Worm (Caenorhabditis elegans): ENCODE data around the gene lmp-1.

DNA sequence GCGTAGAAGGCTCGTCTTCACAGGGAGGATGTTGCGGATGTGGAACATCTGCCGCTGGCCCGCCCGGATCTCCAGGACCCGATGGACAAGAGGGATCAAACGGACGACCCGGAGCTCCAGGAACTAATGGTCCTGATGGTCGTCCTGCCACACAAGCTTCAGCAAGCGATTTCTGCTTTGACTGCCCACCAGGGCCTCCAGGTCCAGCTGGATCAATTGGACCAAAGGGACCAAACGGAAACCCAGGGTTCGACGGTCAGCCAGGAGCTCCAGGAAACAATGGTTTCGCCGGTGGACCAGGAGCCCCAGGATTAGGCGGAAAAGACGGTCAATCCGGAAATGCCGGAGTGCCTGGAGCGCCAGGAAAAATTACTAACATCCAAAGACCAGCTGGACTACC is 42.9 kb downstream of the lmp-1 start:
- no peak for TF ChIP-seq lin-39 (tag; optimal IDR thresholded peaks at IDR 0.05)
- TF ChIP-seq zag-1 (tag; optimal IDR thresholded peaks at IDR 0.05): no peak
- TF ChIP-seq lin-13 (GFP tag; optimal IDR thresholded peaks at IDR 0.05): no peak
- no peak for TF ChIP-seq ceh-82 (tag; optimal IDR thresholded peaks at IDR 0.05)
- no peak for TF ChIP-seq daf-19 (GFP tag; conservative IDR thresholded peaks at IDR 0.05)
- no peak for TF ChIP-seq nhr-10 (tag; optimal IDR thresholded peaks at IDR 0.05)
- no peak for TF ChIP-seq spr-3 (GFP tag; optimal IDR thresholded peaks at IDR 0.05)
- TF ChIP-seq aly-2 (tag; optimal IDR thresholded peaks at IDR 0.05): no peak
- TF ChIP-seq egl-43 (GFP tag; IDR thresholded peaks at IDR 0.05): no peak
- no peak for TF ChIP-seq mep-1 (tag; optimal IDR thresholded peaks at IDR 0.05)
- TF ChIP-seq nhr-76 (tag; optimal IDR thresholded peaks at IDR 0.05): no peak
